Worm (Caenorhabditis elegans) whole organism, young adult: ENCODE results near the gene gex-5.

ENCODE experiments used
- B0035.1 ChIP-seq: sonication (generic microtip); optimal IDR thresholded peaks from 2 replicates; lab custom pipeline; 2016; ENCODE audit warnings: missing genetic modification characterization, mild to moderate bottlenecking, missing compliant biosample characterization, missing genotype, missing genetic modification reagents
- B0336.3 ChIP-seq: fragments of 200-800 bp; sonication (Bioruptor generic); IDR thresholded peaks from 2 replicates; pipeline ENCODE4 v1.3.6; 2022; ENCODE audit warnings: missing genetic modification characterization, missing compliant biosample characterization
- C06A6.2 ChIP-seq: fragments of 200-800 bp; sonication (Bioruptor generic); conservative IDR thresholded peaks from 2 replicates; pipeline ENCODE4 v1.3.6; 2022; ENCODE audit warnings: missing genetic modification characterization, missing compliant biosample characterization
- F23B12.7 ChIP-seq: sonication (generic microtip); optimal IDR thresholded peaks from 2 replicates; lab custom pipeline; 2017; ENCODE audit warnings: missing genetic modification characterization, mild to moderate bottlenecking, missing compliant biosample characterization, antibody characterized with exemption, moderate library complexity; ENCODE audit not compliant: insufficient read depth
- F37B4.10 ChIP-seq: fragments of 200-800 bp; sonication (Bioruptor generic); IDR thresholded peaks from 2 replicates; pipeline ENCODE4 v1.3.6; 2022; ENCODE audit warnings: missing genetic modification characterization, missing compliant biosample characterization
- F49E8.2 ChIP-seq: sonication (generic microtip); optimal IDR thresholded peaks from 3 replicates; lab custom pipeline; 2017; ENCODE audit warnings: missing genetic modification characterization, mild to moderate bottlenecking, missing compliant biosample characterization, antibody characterized with exemption, moderate library complexity; ENCODE audit not compliant: insufficient read depth
- F57C9.4 ChIP-seq: sonication (generic microtip); optimal IDR thresholded peaks from 2 replicates; lab custom pipeline; 2017; ENCODE audit warnings: mild to moderate bottlenecking, missing genetic modification characterization, missing compliant biosample characterization
- K11D2.4 ChIP-seq: fragments of 200-800 bp; sonication (Bioruptor generic); IDR thresholded peaks from 2 replicates; pipeline ENCODE4 v1.3.6; 2022; ENCODE audit warnings: missing genetic modification reagents, missing genetic modification characterization, missing compliant biosample characterization
- T26A5.8 ChIP-seq: sonication (generic microtip); optimal IDR thresholded peaks from 2 replicates; lab custom pipeline; 2016; ENCODE audit warnings: missing genetic modification characterization, missing compliant biosample characterization
- ZK185.1 ChIP-seq: sonication (generic microtip); optimal IDR thresholded peaks from 2 replicates; lab custom pipeline; 2016; ENCODE audit warnings: mild to moderate bottlenecking, missing genetic modification characterization, missing compliant biosample characterization; ENCODE audit not compliant: poor library complexity, severe bottlenecking
- atf-7 ChIP-seq: sonication (generic microtip); optimal IDR thresholded peaks from 2 replicates; lab custom pipeline; 2017; ENCODE audit warnings: mild to moderate bottlenecking, missing genetic modification characterization, missing compliant biosample characterization
- attf-3 ChIP-seq: fragments of 200-800 bp; sonication (Bioruptor generic); conservative IDR thresholded peaks from 2 replicates; pipeline ENCODE4 v1.3.6; 2022; ENCODE audit warnings: missing genetic modification reagents, missing genetic modification characterization, missing compliant biosample characterization
- attf-5 ChIP-seq: fragments of 200-800 bp; sonication (Bioruptor generic); optimal IDR thresholded peaks from 2 replicates; lab custom pipeline; 2018; ENCODE audit warnings: mild to moderate bottlenecking, missing genetic modification characterization, missing compliant biosample characterization
- bed-2 ChIP-seq: fragments of 200-800 bp; sonication (Bioruptor generic); IDR thresholded peaks from 2 replicates; pipeline ENCODE4 v1.3.6; 2022; ENCODE audit warnings: missing genetic modification reagents, missing genetic modification characterization, missing compliant biosample characterization
- cebp-2 ChIP-seq: fragments of 200-800 bp; sonication (Bioruptor generic); IDR thresholded peaks from 2 replicates; pipeline ENCODE4 v1.3.6; 2022; ENCODE audit warnings: missing genetic modification characterization, missing compliant biosample characterization
- ceh-100 ChIP-seq: fragments of 200-800 bp; sonication (Bioruptor generic); IDR thresholded peaks from 2 replicates; pipeline ENCODE4 v1.3.6; 2022; ENCODE audit warnings: missing genetic modification reagents, missing genetic modification characterization, missing compliant biosample characterization
- ceh-27 ChIP-seq: fragments of 200-800 bp; sonication (Bioruptor generic); optimal IDR thresholded peaks from 2 replicates; lab custom pipeline; 2018; ENCODE audit warnings: mild to moderate bottlenecking, missing genetic modification characterization, moderate library complexity, missing compliant biosample characterization
- dox-1 ChIP-seq: fragments of 200-800 bp; sonication (Bioruptor generic); IDR thresholded peaks from 2 replicates; pipeline ENCODE4 v1.3.6; 2022; ENCODE audit warnings: missing genetic modification reagents, missing genetic modification characterization, missing compliant biosample characterization
- dpff-1 ChIP-seq: sonication (generic microtip); optimal IDR thresholded peaks from 2 replicates; lab custom pipeline; 2017; ENCODE audit warnings: mild to moderate bottlenecking, missing genetic modification characterization, missing compliant biosample characterization
- egl-18 ChIP-seq: fragments of 200-800 bp; sonication (Bioruptor generic); IDR thresholded peaks from 2 replicates; pipeline ENCODE4 v1.3.6; 2022; ENCODE audit warnings: missing genetic modification reagents, missing genetic modification characterization, missing compliant biosample characterization
- ekl-4 ChIP-seq: fragments of 200-800 bp; sonication (Bioruptor generic); IDR thresholded peaks from 2 replicates; pipeline ENCODE4 v1.3.6; 2022; ENCODE audit warnings: missing genetic modification reagents, missing genetic modification characterization, missing compliant biosample characterization
- ets-4 ChIP-seq: fragments of 200-800 bp; sonication (Bioruptor generic); optimal IDR thresholded peaks from 2 replicates; lab custom pipeline; 2018; ENCODE audit warnings: mild to moderate bottlenecking, missing genetic modification characterization, missing compliant biosample characterization
- fkh-3 ChIP-seq: sonication (generic microtip); optimal IDR thresholded peaks from 2 replicates; lab custom pipeline; 2016; ENCODE audit warnings: mild to moderate bottlenecking, missing genetic modification characterization, missing compliant biosample characterization
- him-1 ChIP-seq: sonication (generic microtip); optimal IDR thresholded peaks from 2 replicates; lab custom pipeline; 2016; ENCODE audit warnings: missing genotype, missing genetic modification reagents, missing genetic modification characterization, missing compliant biosample characterization
- hlh-12 ChIP-seq: sonication (generic microtip); optimal IDR thresholded peaks from 2 replicates; lab custom pipeline; 2016; ENCODE audit warnings: missing genetic modification characterization, missing compliant biosample characterization
- hlh-26 ChIP-seq: fragments of 200-800 bp; sonication (Bioruptor generic); conservative IDR thresholded peaks from 2 replicates; pipeline ENCODE4 v1.3.6; 2022; ENCODE audit warnings: missing genetic modification reagents, missing genetic modification characterization, missing compliant biosample characterization
- lin-26 ChIP-seq: fragments of 200-800 bp; sonication (Bioruptor generic); IDR thresholded peaks from 2 replicates; pipeline ENCODE4 v1.3.6; 2022; ENCODE audit warnings: missing genetic modification reagents, missing genetic modification characterization, missing compliant biosample characterization
- lin-40 ChIP-seq: sonication (generic microtip); optimal IDR thresholded peaks from 2 replicates; lab custom pipeline; 2016; ENCODE audit warnings: missing genetic modification characterization, mild to moderate bottlenecking, missing compliant biosample characterization, missing genotype, missing genetic modification reagents
- lsy-27 ChIP-seq: sonication (generic microtip); optimal IDR thresholded peaks from 2 replicates; lab custom pipeline; 2017; ENCODE audit warnings: missing genetic modification characterization, mild to moderate bottlenecking, missing compliant biosample characterization, antibody characterized with exemption, missing genotype, borderline replicate concordance; ENCODE audit not compliant: insufficient read depth
- madf-3 ChIP-seq: fragments of 200-800 bp; sonication (Bioruptor generic); IDR thresholded peaks from 2 replicates; pipeline ENCODE4 v1.3.6; 2022; ENCODE audit warnings: missing genetic modification reagents, missing genetic modification characterization, missing compliant biosample characterization
- madf-6 ChIP-seq: fragments of 200-800 bp; sonication (Bioruptor generic); IDR thresholded peaks from 2 replicates; pipeline ENCODE4 v1.3.6; 2022; ENCODE audit warnings: missing genetic modification reagents, missing genetic modification characterization, missing compliant biosample characterization
- nfya-2 ChIP-seq: fragments of 200-800 bp; sonication (Bioruptor generic); IDR thresholded peaks from 2 replicates; pipeline ENCODE4 v1.3.6; 2022; ENCODE audit warnings: missing genetic modification reagents, missing genetic modification characterization, missing compliant biosample characterization
- nhr-179 ChIP-seq: sonication (generic microtip); optimal IDR thresholded peaks from 2 replicates; lab custom pipeline; 2016; ENCODE audit warnings: mild to moderate bottlenecking, missing genetic modification characterization, missing compliant biosample characterization
- nhr-27 ChIP-seq: fragments of 200-800 bp; sonication (Bioruptor generic); optimal IDR thresholded peaks from 2 replicates; lab custom pipeline; 2018; ENCODE audit warnings: mild to moderate bottlenecking, missing genetic modification characterization, moderate library complexity, missing compliant biosample characterization
- nhr-90 ChIP-seq: sonication (generic microtip); optimal IDR thresholded peaks from 2 replicates; lab custom pipeline; 2016; ENCODE audit warnings: missing genotype, mild to moderate bottlenecking, missing genetic modification characterization, missing compliant biosample characterization
- rcor-1 ChIP-seq: fragments of 200-800 bp; sonication (Bioruptor generic); IDR thresholded peaks from 2 replicates; pipeline ENCODE4 v1.3.6; 2022; ENCODE audit warnings: missing genetic modification reagents, missing genetic modification characterization, missing compliant biosample characterization
- rec-8 ChIP-seq, 2 experiments: sonication (generic microtip); optimal IDR thresholded peaks; 2 replicates each; lab custom pipeline; 2016; ENCODE audit warnings: mild to moderate bottlenecking in 2 of 2, missing genetic modification characterization in 2 of 2, missing genetic modification reagents in 2 of 2, missing genotype in 2 of 2, missing biosample characterization in 1 of 2, missing compliant biosample characterization in 1 of 2, moderate library complexity in 1 of 2
- sdz-38 ChIP-seq: sonication (generic microtip); optimal IDR thresholded peaks from 2 replicates; lab custom pipeline; 2016; ENCODE audit warnings: missing genotype, missing genetic modification characterization, missing compliant biosample characterization
- sea-2 ChIP-seq: fragments of 200-800 bp; sonication (Bioruptor generic); IDR thresholded peaks from 2 replicates; pipeline ENCODE4 v1.3.6; 2022; ENCODE audit warnings: missing genetic modification characterization, missing compliant biosample characterization
- snpc-1.1 ChIP-seq: sonication (generic microtip); optimal IDR thresholded peaks from 2 replicates; lab custom pipeline; 2017; ENCODE audit warnings: missing genetic modification characterization, mild to moderate bottlenecking, missing compliant biosample characterization, antibody characterized with exemption, moderate library complexity, missing genotype, missing genetic modification reagents; ENCODE audit not compliant: insufficient read depth
- snpc-3.4 ChIP-seq: sonication (generic microtip); optimal IDR thresholded peaks from 2 replicates; lab custom pipeline; 2017; ENCODE audit warnings: missing genetic modification characterization, mild to moderate bottlenecking, missing compliant biosample characterization, antibody characterized with exemption, moderate library complexity, missing genotype, missing genetic modification reagents
- tbx-9 ChIP-seq: sonication (generic microtip); optimal IDR thresholded peaks from 2 replicates; lab custom pipeline; 2016; ENCODE audit warnings: borderline replicate concordance, missing genetic modification characterization, inconsistent platforms, missing compliant biosample characterization
- zim-3 ChIP-seq: sonication (generic microtip); optimal IDR thresholded peaks from 2 replicates; lab custom pipeline; 2017; ENCODE audit warnings: mild to moderate bottlenecking, missing genetic modification characterization, moderate library complexity, missing compliant biosample characterization
- ztf-3 ChIP-seq: fragments of 200-800 bp; sonication (Bioruptor generic); optimal IDR thresholded peaks from 2 replicates; lab custom pipeline; 2018; ENCODE audit warnings: mild to moderate bottlenecking, missing genetic modification characterization, missing compliant biosample characterization

gex-5 gene

ce11 chrIII:4811195-4811594 lies 29.4 kb upstream of the gex-5 start, which contains the start of gene C38D4.7:
C38D4.7 (minus strand) TSS chrIII:4811295.
- TF ChIP-seq fkh-3 (tag; lab: Kevin White, UChicago) (no peak), F23B12.7 (tag; lab: Kevin White, UChicago) (no peak), K11D2.4 (GFP tag; lab: Robert Waterston, UW) (no peak), tbx-9 (tag; lab: Kevin White, UChicago) (no peak), lin-40 (tag; lab: Kevin White, UChicago) (no peak), bed-2 (no peak), hlh-26 (no peak), ztf-3 (GFP tag; lab: Kevin White, UChicago) (no peak), nhr-90 (tag; lab: Kevin White, UChicago) (no peak), atf-7 (tag; lab: Kevin White, UChicago) (no peak), cebp-2 (no peak), sea-2 (no peak), B0336.3 (no peak), madf-3 (no peak), hlh-12 (tag; lab: Kevin White, UChicago) (no peak), sdz-38 (tag; lab: Kevin White, UChicago) (no peak), rec-8 (tag; optimal IDR thresholded peaks at IDR 0.05; lab: Kevin White, UChicago) (no peak)

- no peak for TF ChIP-seq egl-18
- TF ChIP-seq ZK185.1 (tag; lab: Kevin White, UChicago) = no peak
- TF ChIP-seq rcor-1 (GFP tag; lab: Robert Waterston, UW) = no peak
- no peak for TF ChIP-seq snpc-1.1
- no peak for TF ChIP-seq attf-5 (GFP tag; lab: Kevin White, UChicago)
- TF ChIP-seq tbx-9 (tag; lab: Kevin White, UChicago) = no peak
- no peak for TF ChIP-seq F57C9.4
- no peak for TF ChIP-seq nhr-90 (tag; lab: Kevin White, UChicago)
- no peak for TF ChIP-seq ets-4 (GFP tag; lab: Kevin White, UChicago)
- no peak for TF ChIP-seq B0035.1
Observed at ce11 chrIII:4809526-4810153, 27.9 kb upstream of the gex-5 start, which contains the start of gene pal-1. pal-1 (minus strand) TSS chrIII:4809576.

ce11 chrIII:4808089-4808488 lies 26.3 kb upstream of the gex-5 start:
- TF ChIP-seq F37B4.10 = no peak
- TF ChIP-seq ceh-100 (GFP tag; lab: Robert Waterston, UW) = no peak
- TF ChIP-seq nhr-179 (tag; lab: Kevin White, UChicago) = no peak
- no peak for TF ChIP-seq attf-3
- TF ChIP-seq dpff-1 (tag; lab: Kevin White, UChicago) = no peak
- peak; percentile 47; the same call in 1 of the 2 replicates for TF ChIP-seq madf-6 (GFP tag; lab: Robert Waterston, UW)
- TF ChIP-seq lin-26 (GFP tag; lab: Robert Waterston, UW) = no peak
- no peak for TF ChIP-seq F49E8.2 (tag; lab: Kevin White, UChicago)
- TF ChIP-seq egl-18 = no peak
- peak; percentile 28 for TF ChIP-seq attf-5 (GFP tag; lab: Kevin White, UChicago)
- no peak for TF ChIP-seq dox-1 (GFP tag; lab: Robert Waterston, UW)
- peak; percentile 26 for TF ChIP-seq snpc-3.4 (tag; lab: Kevin White, UChicago)
- TF ChIP-seq lsy-27 (tag; lab: Kevin White, UChicago) = no peak
- no peak for TF ChIP-seq ceh-27
- no peak for TF ChIP-seq nhr-27 (tag; lab: Kevin White, UChicago)
- 0 out of 2 replicates have a peak, but pooled peaks have one; percentile 42 for TF ChIP-seq madf-3
- TF ChIP-seq F57C9.4 = no peak
- TF ChIP-seq zim-3 (tag; lab: Kevin White, UChicago) = no peak
- TF ChIP-seq C06A6.2 (GFP tag; lab: Robert Waterston, UW) = no peak
- no peak for TF ChIP-seq cebp-2
- no peak for TF ChIP-seq sdz-38 (tag; lab: Kevin White, UChicago)
- no peak for TF ChIP-seq hlh-12 (tag; lab: Kevin White, UChicago)
- TF ChIP-seq him-1 (tag; lab: Kevin White, UChicago) = no peak
- no peak for TF ChIP-seq hlh-26
- no peak for TF ChIP-seq nfya-2 (GFP tag; lab: Robert Waterston, UW)
- TF ChIP-seq ekl-4 (GFP tag; lab: Robert Waterston, UW) = peak; percentile 31; the same call in 1 of the 2 replicates
- TF ChIP-seq T26A5.8 (tag; lab: Kevin White, UChicago) = no peak
